Fruit fly (Drosophila melanogaster): ENCODE measurements around the gene CG45493.
"Not testable (repeated sequence)": the region's sequence is repeated elsewhere in the genome, so short reads cannot be mapped to it uniquely, and the experiment has no call there.

- not testable (repeated sequence) for TF ChIP-seq HLH106 (tag; optimal IDR thresholded peaks at IDR 0.05); Hr83 (GFP tag; optimal IDR thresholded peaks at IDR 0.05; ENCODE audit: poor library complexity, severe bottlenecking); sage (GFP tag; optimal IDR thresholded peaks at IDR 0.05); N (GFP tag; optimal IDR thresholded peaks at IDR 0.05); psq (GFP tag; optimal IDR thresholded peaks at IDR 0.05); brk (GFP tag; optimal IDR thresholded peaks at IDR 0.05); h (GFP tag; optimal IDR thresholded peaks at IDR 0.05); Hr78 (GFP tag; optimal IDR thresholded peaks at IDR 0.05); sv (GFP tag; optimal IDR thresholded peaks at IDR 0.05); dmrt93B (GFP tag; optimal IDR thresholded peaks at IDR 0.05); usp (GFP tag; optimal IDR thresholded peaks at IDR 0.05)
These were observed 38.7 kb downstream of the CG45493 start, which contains the start of gene CG45486 for dm6 chrX:19910017-19910416.
